Fruit fly (Drosophila melanogaster) whole organism, embryonic: Measurements from ENCODE around the gene CG6739.
A peak's percentile ranks its signal among the peaks of the same experiment; 100 is the strongest.

Source experiments
- CG10321 ChIP-seq: fragments of 200-800 bp; sonication (Bioruptor generic); IDR thresholded peaks from 2 replicates; pipeline ENCODE4 v1.3.6; 2022; ENCODE audit warnings: missing biosample characterization, missing genetic modification characterization
- CG10543 ChIP-seq: fragments of 200-800 bp; sonication (Bioruptor generic); optimal IDR thresholded peaks from 3 replicates; lab custom pipeline; 2017; ENCODE audit warnings: missing biosample characterization, mild to moderate bottlenecking, missing genetic modification characterization, moderate library complexity
- CG11504 ChIP-seq: fragments of 200-800 bp; sonication (Bioruptor generic); optimal IDR thresholded peaks from 3 replicates; lab custom pipeline; 2019; ENCODE audit warnings: missing biosample characterization, mild to moderate bottlenecking, missing genetic modification characterization, moderate library complexity
- CG11723 ChIP-seq: fragments of 200-800 bp; sonication (Bioruptor generic); optimal IDR thresholded peaks from 2 replicates; lab custom pipeline; 2017; ENCODE audit warnings: missing biosample characterization, mild to moderate bottlenecking, missing genetic modification characterization
- CG12219 ChIP-seq: fragments of 200-800 bp; sonication (Bioruptor generic); optimal IDR thresholded peaks from 3 replicates; lab custom pipeline; 2018; ENCODE audit warnings: missing biosample characterization, mild to moderate bottlenecking, missing genetic modification characterization
- CG12391 ChIP-seq: fragments of 200-800 bp; sonication (Bioruptor generic); optimal IDR thresholded peaks from 3 replicates; lab custom pipeline; 2018; ENCODE audit warnings: missing biosample characterization, mild to moderate bottlenecking, missing genetic modification characterization, moderate library complexity
- CG12744 ChIP-seq: fragments of 200-800 bp; sonication (Bioruptor generic); optimal IDR thresholded peaks from 2 replicates; lab custom pipeline; 2016; ENCODE audit warnings: missing biosample characterization, missing genetic modification characterization
- CG12769 ChIP-seq: fragments of 200-800 bp; sonication (Bioruptor generic); optimal IDR thresholded peaks from 2 replicates; lab custom pipeline; 2019; ENCODE audit warnings: missing biosample characterization, mild to moderate bottlenecking, missing genetic modification characterization, moderate library complexity
- CG14667 ChIP-seq: fragments of 200-800 bp; sonication (Bioruptor generic); IDR thresholded peaks from 2 replicates; pipeline ENCODE4 v1.3.6; 2022; ENCODE audit warnings: missing biosample characterization, missing genetic modification characterization
- CG1602 ChIP-seq: fragments of 200-800 bp; sonication (Bioruptor generic); optimal IDR thresholded peaks from 3 replicates; lab custom pipeline; 2016; ENCODE audit warnings: missing biosample characterization, missing genetic modification characterization
- CG1603 ChIP-seq: fragments of 200-800 bp; sonication (Bioruptor generic); optimal IDR thresholded peaks from 2 replicates; lab custom pipeline; 2019; ENCODE audit warnings: missing biosample characterization, mild to moderate bottlenecking, missing genetic modification characterization, moderate library complexity
- CG16779 ChIP-seq: fragments of 200-800 bp; sonication (Bioruptor generic); IDR thresholded peaks from 2 replicates; pipeline ENCODE4 v1.3.6; 2022; ENCODE audit warnings: missing biosample characterization, missing genetic modification characterization
- CG16813 ChIP-seq: fragments of 200-800 bp; sonication (Bioruptor generic); IDR thresholded peaks from 3 replicates; pipeline ENCODE4 v1.3.6; 2022; ENCODE audit warnings: missing biosample characterization, missing genetic modification characterization; ENCODE audit not compliant: partially characterized antibody
- CG3065 ChIP-seq: fragments of 200-800 bp; sonication (Bioruptor generic); optimal IDR thresholded peaks from 2 replicates; lab custom pipeline; 2016; ENCODE audit warnings: missing biosample characterization, missing genetic modification characterization
- CG31441 ChIP-seq: fragments of 200-800 bp; sonication (Bioruptor generic); IDR thresholded peaks from 2 replicates; pipeline ENCODE4 v1.3.6; 2022; ENCODE audit warnings: missing biosample characterization, missing genetic modification characterization
- CG4328 ChIP-seq: fragments of 200-800 bp; sonication (Bioruptor generic); optimal IDR thresholded peaks from 3 replicates; lab custom pipeline; 2017; ENCODE audit warnings: missing biosample characterization, missing genetic modification reagents, missing genetic modification characterization
- CG4707 ChIP-seq: fragments of 200-800 bp; sonication (Bioruptor generic); optimal IDR thresholded peaks from 2 replicates; lab custom pipeline; 2018; ENCODE audit warnings: missing biosample characterization, mild to moderate bottlenecking, missing genetic modification characterization, moderate library complexity
- CG6175 ChIP-seq: fragments of 200-800 bp; sonication (Bioruptor generic); IDR thresholded peaks from 3 replicates; pipeline ENCODE4 v1.3.6; 2022; ENCODE audit warnings: missing biosample characterization, missing genetic modification characterization
- CG7987 ChIP-seq: fragments of 200-800 bp; sonication (Bioruptor generic); optimal IDR thresholded peaks from 2 replicates; lab custom pipeline; 2018; ENCODE audit warnings: missing biosample characterization, mild to moderate bottlenecking, missing genetic modification characterization, moderate library complexity
- CG9727 ChIP-seq: fragments of 200-800 bp; sonication (Bioruptor generic); optimal IDR thresholded peaks from 3 replicates; lab custom pipeline; 2017; ENCODE audit warnings: missing biosample characterization, mild to moderate bottlenecking, missing genetic modification characterization
- Camta ChIP-seq: fragments of 200-800 bp; sonication (Bioruptor generic); optimal IDR thresholded peaks from 2 replicates; lab custom pipeline; 2016; ENCODE audit warnings: missing biosample characterization, missing genetic modification characterization
- Doc3 ChIP-seq: fragments of 200-800 bp; sonication (Bioruptor generic); IDR thresholded peaks from 3 replicates; pipeline ENCODE4 v1.3.6; 2022; ENCODE audit warnings: missing biosample characterization, missing genetic modification characterization; ENCODE audit not compliant: partially characterized antibody
- E2f2 ChIP-seq: fragments of 200-800 bp; sonication (Bioruptor generic); IDR thresholded peaks from 2 replicates; pipeline ENCODE4 v1.3.6; 2022; ENCODE audit warnings: missing biosample characterization, missing genetic modification characterization
- H15 ChIP-seq: fragments of 200-800 bp; sonication (Bioruptor generic); IDR thresholded peaks from 3 replicates; pipeline ENCODE4 v1.3.6; 2022; ENCODE audit warnings: missing biosample characterization, missing genetic modification characterization
- HmgZ ChIP-seq: fragments of 200-800 bp; sonication (Bioruptor generic); optimal IDR thresholded peaks from 2 replicates; lab custom pipeline; 2018; ENCODE audit warnings: missing biosample characterization, mild to moderate bottlenecking, missing genetic modification characterization
- Hr3 ChIP-seq: fragments of 200-800 bp; sonication (Bioruptor generic); optimal IDR thresholded peaks from 3 replicates; lab custom pipeline; 2016; ENCODE audit warnings: missing biosample characterization, missing genetic modification characterization
- Med ChIP-seq: fragments of 200-800 bp; sonication (Bioruptor generic); peaks from one replicate; lab custom pipeline; 2016; ENCODE audit warnings: missing biosample characterization, missing genetic modification characterization, mild to moderate bottlenecking, inconsistent platforms, moderate library complexity
- Mes4 ChIP-seq: fragments of 200-800 bp; sonication (Bioruptor generic); optimal IDR thresholded peaks from 2 replicates; lab custom pipeline; 2016; ENCODE audit warnings: missing biosample characterization, missing genetic modification characterization
- Nf-YB ChIP-seq: fragments of 200-800 bp; sonication (Bioruptor generic); optimal IDR thresholded peaks from 3 replicates; lab custom pipeline; 2019; ENCODE audit warnings: missing biosample characterization, mild to moderate bottlenecking, missing genetic modification characterization, moderate library complexity
- Oaz ChIP-seq: fragments of 200-800 bp; sonication (Bioruptor generic); IDR thresholded peaks from 2 replicates; pipeline ENCODE4 v1.3.6; 2022; ENCODE audit warnings: missing biosample characterization, missing genetic modification characterization
- Oli ChIP-seq: fragments of 200-800 bp; sonication (Bioruptor generic); optimal IDR thresholded peaks from 2 replicates; lab custom pipeline; 2018; ENCODE audit warnings: missing biosample characterization, mild to moderate bottlenecking, missing genetic modification characterization, moderate library complexity
- Sry-β ChIP-seq: fragments of 200-800 bp; sonication (Bioruptor generic); optimal IDR thresholded peaks from 2 replicates; lab custom pipeline; 2018; ENCODE audit warnings: missing biosample characterization, mild to moderate bottlenecking, missing genetic modification characterization, moderate library complexity
- Taf1 ChIP-seq: fragments of 200-800 bp; sonication (Bioruptor generic); IDR thresholded peaks from 2 replicates; pipeline ENCODE4 v1.3.6; 2022; ENCODE audit warnings: missing biosample characterization, missing genetic modification characterization
- Xrp1 ChIP-seq: fragments of 200-800 bp; sonication (Bioruptor generic); IDR thresholded peaks from 2 replicates; pipeline ENCODE4 v1.3.6; 2022; ENCODE audit warnings: missing biosample characterization, missing genetic modification characterization
- abd-A ChIP-seq: fragments of 200-800 bp; sonication (Bioruptor generic); optimal IDR thresholded peaks from 3 replicates; lab custom pipeline; 2019; ENCODE audit warnings: missing biosample characterization, mild to moderate bottlenecking, missing genetic modification characterization, moderate library complexity
- bsh ChIP-seq, 2 experiments: fragments of 200-800 bp; sonication (Bioruptor generic); optimal IDR thresholded peaks; 2 replicates each; lab custom pipeline; 2017 to 2018; ENCODE audit warnings: mild to moderate bottlenecking in 2 of 2, missing biosample characterization in 2 of 2, missing genetic modification characterization in 2 of 2, moderate library complexity in 1 of 2
- crol ChIP-seq: fragments of 200-800 bp; sonication (Bioruptor generic); IDR thresholded peaks from 2 replicates; pipeline ENCODE4 v1.3.6; 2022; ENCODE audit warnings: missing biosample characterization, missing genetic modification characterization
- fd96Cb ChIP-seq: fragments of 200-800 bp; sonication (Bioruptor generic); optimal IDR thresholded peaks from 2 replicates; lab custom pipeline; 2018; ENCODE audit warnings: missing biosample characterization, mild to moderate bottlenecking, missing genetic modification characterization, moderate library complexity
- ftz-f1 ChIP-seq: fragments of 200-800 bp; sonication (Bioruptor generic); optimal IDR thresholded peaks from 2 replicates; lab custom pipeline; 2016; ENCODE audit warnings: missing biosample characterization, missing genetic modification characterization
- gro ChIP-seq: fragments of 200-800 bp; sonication (Bioruptor generic); optimal IDR thresholded peaks from 2 replicates; lab custom pipeline; 2016; ENCODE audit warnings: missing biosample characterization, missing genetic modification characterization
- lab ChIP-seq: fragments of 200-800 bp; sonication (Bioruptor generic); optimal IDR thresholded peaks from 3 replicates; lab custom pipeline; 2017; ENCODE audit warnings: missing biosample characterization, missing genetic modification characterization, mild to moderate bottlenecking, moderate library complexity, missing genetic modification reagents
- lola ChIP-seq, 3 experiments: fragments of >200 bp in 2 of 3; fragments of 200-800 bp in 1 of 3; sonication (Bioruptor generic) in 1 of 3; optimal IDR thresholded peaks; 2 replicates each; lab custom pipeline; 2017 to 2019; ENCODE audit warnings: missing biosample characterization in 3 of 3, missing genetic modification characterization in 3 of 3, mild to moderate bottlenecking in 1 of 3, moderate library complexity in 1 of 3
- nau ChIP-seq: fragments of 200-800 bp; sonication (Bioruptor generic); optimal IDR thresholded peaks from 3 replicates; lab custom pipeline; 2017; ENCODE audit warnings: missing biosample characterization, mild to moderate bottlenecking, missing genetic modification characterization, missing genetic modification reagents
- p53 ChIP-seq: fragments of 200-800 bp; sonication (Bioruptor generic); optimal IDR thresholded peaks from 2 replicates; lab custom pipeline; 2016; ENCODE audit warnings: missing biosample characterization, missing genetic modification characterization
- sd ChIP-seq: fragments of 200-800 bp; sonication (Bioruptor generic); optimal IDR thresholded peaks from 3 replicates; lab custom pipeline; 2018; ENCODE audit warnings: missing biosample characterization, mild to moderate bottlenecking, missing genetic modification characterization, moderate library complexity
- toy ChIP-seq: fragments of 200-800 bp; sonication (Bioruptor generic); IDR thresholded peaks from 2 replicates; pipeline ENCODE4 v1.3.6; 2022; ENCODE audit warnings: missing biosample characterization, missing genetic modification characterization
- vfl ChIP-seq: fragments of 200-800 bp; sonication (Bioruptor generic); optimal IDR thresholded peaks from 2 replicates; lab custom pipeline; 2016; ENCODE audit warnings: missing biosample characterization, missing genetic modification characterization

Gene CG6739

dm6 chr2L:7571667-7572502 lies 36.3 kb upstream of the CG6739 start (continued):
- no peak for TF ChIP-seq CG9727 (GFP tag; lab: Kevin White, UChicago)
- TF ChIP-seq Camta (GFP tag; lab: Kevin White, UChicago): no peak
- peak in 1 of 2 experiments; percentile 10 for TF ChIP-seq bsh (GFP tag; optimal IDR thresholded peaks at IDR 0.05; lab: Kevin White, UChicago)
- TF ChIP-seq CG12769: no peak
- TF ChIP-seq CG31441: no peak
- TF ChIP-seq fd96Cb: no peak
- no peak for TF ChIP-seq CG16779 (GFP tag; lab: Robert Waterston, UW)
- no peak for TF ChIP-seq CG16813
- peak; percentile 8; the same call in 1 of the 2 replicates for TF ChIP-seq Xrp1 (GFP tag; lab: Robert Waterston, UW)
- TF ChIP-seq Mes4 (GFP tag; lab: Kevin White, UChicago): no peak
- TF ChIP-seq Sry-β (GFP tag; lab: Kevin White, UChicago): no peak
- no peak for TF ChIP-seq CG1602 (GFP tag; lab: Kevin White, UChicago)
- no peak for TF ChIP-seq Oli (tag; lab: Kevin White, UChicago)
- no peak for TF ChIP-seq CG7987 (GFP tag; lab: Kevin White, UChicago)
- peak; percentile 50 for TF ChIP-seq lab (GFP tag; lab: Kevin White, UChicago)
- TF ChIP-seq Doc3: no peak
- TF ChIP-seq H15 (GFP tag; lab: Robert Waterston, UW): no peak
- no peak for TF ChIP-seq CG3065 (GFP tag; lab: Kevin White, UChicago)
- TF ChIP-seq CG11504 (tag; lab: Kevin White, UChicago): no peak
- no peak for TF ChIP-seq E2f2 (GFP tag; lab: Robert Waterston, UW)
- no peak for TF ChIP-seq CG12219 (GFP tag; lab: Kevin White, UChicago)
- TF ChIP-seq Nf-YB (GFP tag; lab: Kevin White, UChicago): peak; percentile 29
- no peak for TF ChIP-seq vfl (GFP tag; lab: Kevin White, UChicago)
- no peak for TF ChIP-seq CG4707 (GFP tag; lab: Kevin White, UChicago)
- no peak for TF ChIP-seq CG11723
- TF ChIP-seq, all 482 proteins: peak for 45

DNA sequence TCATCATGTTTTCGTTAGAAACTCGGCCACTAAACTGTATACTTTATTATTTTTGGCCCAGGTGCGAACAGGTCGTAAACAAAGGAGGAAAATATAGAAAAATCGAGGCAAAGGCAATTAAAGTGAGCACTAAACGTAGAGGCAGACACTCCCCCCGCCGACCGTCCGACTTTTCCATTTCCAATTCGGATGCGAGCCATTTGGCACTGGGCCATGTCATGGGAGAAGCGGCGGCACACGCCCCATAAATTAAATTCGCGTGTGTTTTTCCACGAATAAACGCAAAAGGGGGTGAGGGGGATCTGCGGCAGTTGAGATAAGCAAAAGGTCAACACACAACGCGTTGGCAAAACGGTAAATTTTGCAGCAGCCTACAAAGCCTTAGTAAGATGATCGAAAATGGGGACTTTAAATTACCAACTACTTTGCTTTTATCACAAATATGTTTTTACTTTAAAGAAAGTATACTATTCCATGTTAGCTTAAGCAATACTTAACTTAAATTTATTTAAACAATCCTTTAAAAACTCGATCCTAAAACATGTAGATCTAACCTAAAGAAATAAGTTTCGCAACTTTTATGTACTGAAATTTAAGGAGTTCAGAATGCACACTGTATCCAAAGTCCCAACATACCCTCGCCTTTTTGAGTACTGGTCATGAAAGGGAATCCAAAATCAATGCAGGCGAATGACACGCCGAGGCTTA lies 35.2 kb upstream of the CG6739 start:
- no peak for TF ChIP-seq Hr3 (GFP tag; lab: Kevin White, UChicago)
- no peak for TF ChIP-seq CG10321
- peak; percentile 1 for TF ChIP-seq nau (GFP tag; lab: Kevin White, UChicago)
- peak; percentile 18 for TF ChIP-seq CG10543
- no peak for TF ChIP-seq Taf1 (GFP tag; lab: Robert Waterston, UW)
- TF ChIP-seq Oaz (GFP tag; lab: Robert Waterston, UW): 0 out of 2 replicates have a peak, but pooled peaks have one; percentile 23
- TF ChIP-seq p53 (GFP tag; lab: Kevin White, UChicago): no peak
- TF ChIP-seq sd (tag; lab: Kevin White, UChicago): peak; percentile 8
- peak; percentile 58; the same call in 1 of the 3 replicates for TF ChIP-seq CG6175
- TF ChIP-seq crol: peak; percentile 74
- TF ChIP-seq toy (GFP tag; lab: Robert Waterston, UW): no peak
- TF ChIP-seq ftz-f1 (GFP tag; lab: Kevin White, UChicago): peak; percentile 9
- no peak for TF ChIP-seq CG12391 (tag; lab: Kevin White, UChicago)
- TF ChIP-seq CG14667 (GFP tag; lab: Robert Waterston, UW): no peak
- peak; percentile 55 for TF ChIP-seq CG12769
- TF ChIP-seq gro (GFP tag; lab: Kevin White, UChicago): peak; percentile 62
- TF ChIP-seq CG12744 (GFP tag; lab: Kevin White, UChicago): no peak
- TF ChIP-seq lola (GFP tag; optimal IDR thresholded peaks at IDR 0.05; lab: Kevin White, UChicago): no peak
- peak; percentile 62 for TF ChIP-seq abd-A (tag; lab: Kevin White, UChicago)
- TF ChIP-seq CG4328: peak; percentile 21
- TF ChIP-seq CG1603 (tag; lab: Kevin White, UChicago): no peak
- peak; percentile 69 for TF ChIP-seq Med (GFP tag; lab: Kevin White, UChicago)
- TF ChIP-seq CG16813: no peak
- TF ChIP-seq HmgZ (tag; lab: Kevin White, UChicago): no peak
